Worm (Caenorhabditis elegans): ENCODE results near the gene snf-3.
"Not testable (repeated sequence)": the region's sequence is repeated elsewhere in the genome, so short reads cannot be mapped to it uniquely, and the experiment has no call there.

The snf-3 gene

ce11 chrII:1091706-1092105 lies at the start of gene snf-3:
TSS of gene snf-3 (plus strand) at chrII:1092006.
- TF ChIP-seq lag-1 (GFP tag; IDR thresholded peaks at IDR 0.05) (no peak), dox-1 (GFP tag; IDR thresholded peaks at IDR 0.05) (no peak), rpc-1 (optimal IDR thresholded peaks at IDR 0.05) (no peak), rpc-1 (tag; optimal IDR thresholded peaks at IDR 0.05) (no peak), sdz-38 (tag; optimal IDR thresholded peaks at IDR 0.05) (no peak), ztf-18 (tag; optimal IDR thresholded peaks at IDR 0.05) (no peak), attf-6 (GFP tag; IDR thresholded peaks at IDR 0.05) (no peak), B0035.1 (tag; optimal IDR thresholded peaks at IDR 0.05) (no peak), ztf-28 (GFP tag; IDR thresholded peaks at IDR 0.05) (no peak), ztf-22 (GFP tag; optimal IDR thresholded peaks at IDR 0.05) (no peak), madf-6 (GFP tag; IDR thresholded peaks at IDR 0.05) (no peak), nhr-120 (GFP tag; IDR thresholded peaks at IDR 0.05) (no peak)

ce11 chrII:1042227-1042626 lies 49.6 kb upstream of the snf-3 start, which contains the start of gene fbxb-41:
TSS of gene fbxb-41 (minus strand) at chrII:1042327.
- TF ChIP-seq nhr-80 (tag; optimal IDR thresholded peaks at IDR 0.05) = no peak
- TF ChIP-seq F39B2.1 (GFP tag; IDR thresholded peaks at IDR 0.05) = no peak
- no peak for TF ChIP-seq K12H6.12 (tag; optimal IDR thresholded peaks at IDR 0.05)
- TF ChIP-seq madf-6 (GFP tag; IDR thresholded peaks at IDR 0.05) = no peak
- TF ChIP-seq tbx-9 (tag; optimal IDR thresholded peaks at IDR 0.05; ENCODE audit: borderline replicate concordance) = no peak
- TF ChIP-seq egrh-3 (GFP tag; IDR thresholded peaks at IDR 0.05) = no peak
- TF ChIP-seq ets-4 (GFP tag; optimal IDR thresholded peaks at IDR 0.05) = no peak
- no peak for TF ChIP-seq mxl-1 (tag; optimal IDR thresholded peaks at IDR 0.05)
- TF ChIP-seq lin-35 (GFP tag; optimal IDR thresholded peaks at IDR 0.05) = no peak
- TF ChIP-seq ztf-25 (GFP tag; IDR thresholded peaks at IDR 0.05) = no peak
- no peak for TF ChIP-seq him-1 (tag; optimal IDR thresholded peaks at IDR 0.05)

DNA sequence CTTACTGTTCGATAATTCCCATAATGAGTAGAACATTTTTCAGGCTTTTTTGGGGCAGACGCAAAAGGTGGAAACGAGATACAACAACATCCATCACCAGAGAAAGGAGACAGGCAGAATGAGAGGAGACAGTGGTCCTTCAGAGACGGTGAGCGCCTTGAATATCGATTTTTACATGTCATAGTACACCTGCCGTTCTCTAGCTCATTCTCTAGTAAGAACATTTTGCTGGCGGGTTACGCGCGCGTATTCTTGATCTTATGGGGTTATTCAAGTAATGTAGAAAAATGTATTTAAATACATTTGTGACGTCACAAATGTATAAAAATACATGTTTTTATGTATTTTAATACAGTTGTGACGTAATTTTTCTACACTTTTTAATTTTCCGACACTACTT lies 47.9 kb upstream of the snf-3 start, which contains the start of gene fbxb-45:
TSS of gene fbxb-45 (minus strand) at position 101 of the 400 bp plus-strand sequence.
- not testable (repeated sequence) for TF ChIP-seq bed-1 (GFP tag; IDR thresholded peaks at IDR 0.05); B0035.1 (tag; optimal IDR thresholded peaks at IDR 0.05); ztf-25 (GFP tag; IDR thresholded peaks at IDR 0.05)

DNA sequence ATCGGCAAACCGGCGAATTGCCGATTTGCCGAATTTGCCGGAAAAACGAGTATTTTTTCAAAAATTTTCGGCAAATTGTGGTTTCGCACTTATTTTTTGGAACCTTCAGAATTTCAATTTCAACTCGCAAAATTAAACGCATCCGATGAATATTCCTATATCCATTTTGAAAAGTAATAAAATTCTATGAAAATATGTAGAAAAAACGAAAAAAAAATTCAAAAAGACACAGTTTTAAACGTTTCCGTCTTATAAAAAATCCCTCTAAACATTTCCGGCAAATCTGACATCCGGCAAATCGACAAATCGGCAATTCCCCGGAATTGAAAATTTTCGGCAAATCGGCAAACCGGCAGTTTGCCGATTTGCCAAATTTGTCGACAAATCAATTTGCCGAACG lies 46.1 kb upstream of the snf-3 start, which contains the start of gene str-148:
TSS of gene str-148 (plus strand) at position 301 of the 400 bp plus-strand sequence.
- no peak for TF ChIP-seq ztf-25 (GFP tag; IDR thresholded peaks at IDR 0.05)
- no peak for TF ChIP-seq ceh-40 (GFP tag; IDR thresholded peaks at IDR 0.05)
- TF ChIP-seq him-1 (tag; optimal IDR thresholded peaks at IDR 0.05) = no peak
- TF ChIP-seq Y53G8AR.9 (GFP tag; conservative IDR thresholded peaks at IDR 0.05) = no peak
- no peak for TF ChIP-seq F33H1.4 (GFP tag; IDR thresholded peaks at IDR 0.05)
- TF ChIP-seq hlh-12 (tag; optimal IDR thresholded peaks at IDR 0.05) = no peak
- no peak for TF ChIP-seq ZK185.1 (tag; optimal IDR thresholded peaks at IDR 0.05; ENCODE audit: poor library complexity, severe bottlenecking)
- no peak for TF ChIP-seq fkh-3 (tag; optimal IDR thresholded peaks at IDR 0.05)
- no peak for TF ChIP-seq nfya-1 (tag; optimal IDR thresholded peaks at IDR 0.05; ENCODE audit: borderline replicate concordance, insufficient read depth)
- no peak for TF ChIP-seq egl-44 (GFP tag; IDR thresholded peaks at IDR 0.05)
- no peak for TF ChIP-seq tbx-9 (tag; optimal IDR thresholded peaks at IDR 0.05; ENCODE audit: borderline replicate concordance)
- TF ChIP-seq mcd-1 (GFP tag; IDR thresholded peaks at IDR 0.05) = no peak
- no peak for TF ChIP-seq lag-1 (GFP tag; IDR thresholded peaks at IDR 0.05)
- TF ChIP-seq C17E4.6 (GFP tag; IDR thresholded peaks at IDR 0.05) = no peak
- no peak for TF ChIP-seq C06A6.2 (GFP tag; conservative IDR thresholded peaks at IDR 0.05)
- TF ChIP-seq zim-3 (tag; optimal IDR thresholded peaks at IDR 0.05) = no peak
- TF ChIP-seq gei-17 (GFP tag; optimal IDR thresholded peaks at IDR 0.05) = no peak
- no peak for TF ChIP-seq lin-40 (tag; optimal IDR thresholded peaks at IDR 0.05)

All from whole organism, young adult.